Fruit fly (Drosophila melanogaster) whole organism, adult: ENCODE results near the gene CG7059.

Experiments
- CG11617 ChIP-seq: fragments of 200-800 bp; sonication (Bioruptor generic); optimal IDR thresholded peaks from 2 replicates; lab custom pipeline; 2017; ENCODE audit warnings: mild to moderate bottlenecking, missing biosample characterization, missing genetic modification reagents, missing genetic modification characterization
- CG12768 ChIP-seq: fragments of 200-800 bp; sonication (Bioruptor generic); optimal IDR thresholded peaks from 2 replicates; lab custom pipeline; 2017; ENCODE audit warnings: missing biosample characterization, missing genetic modification characterization, mild to moderate bottlenecking, moderate library complexity, missing genetic modification reagents
- CG14711 ChIP-seq: fragments of 200-800 bp; sonication (Bioruptor generic); optimal IDR thresholded peaks from 2 replicates; lab custom pipeline; 2018; ENCODE audit warnings: missing biosample characterization, mild to moderate bottlenecking, missing genetic modification characterization, moderate library complexity
- CG1620 ChIP-seq: fragments of 200-800 bp; sonication (Bioruptor generic); optimal IDR thresholded peaks from 2 replicates; lab custom pipeline; 2016; ENCODE audit warnings: missing biosample characterization, missing genetic modification characterization
- CG33017 ChIP-seq: fragments of 200-800 bp; sonication (Bioruptor generic); optimal IDR thresholded peaks from 2 replicates; lab custom pipeline; 2018; ENCODE audit warnings: missing biosample characterization, mild to moderate bottlenecking, missing genetic modification characterization, moderate library complexity
- CG5204 ChIP-seq: fragments of 200-800 bp; sonication (Bioruptor generic); optimal IDR thresholded peaks from 2 replicates; lab custom pipeline; 2016; ENCODE audit warnings: missing biosample characterization, missing genetic modification characterization
- CG7045 ChIP-seq: fragments of 200-800 bp; sonication (Bioruptor generic); optimal IDR thresholded peaks from 2 replicates; lab custom pipeline; 2017; ENCODE audit warnings: missing biosample characterization, mild to moderate bottlenecking, missing genetic modification characterization
- CG7101 ChIP-seq: fragments of 200-800 bp; sonication (Bioruptor generic); optimal IDR thresholded peaks from 2 replicates; lab custom pipeline; 2018; ENCODE audit warnings: missing biosample characterization, mild to moderate bottlenecking, missing genetic modification characterization, moderate library complexity
- Clk ChIP-seq: fragments of 200-800 bp; sonication (Bioruptor generic); optimal IDR thresholded peaks from 2 replicates; lab custom pipeline; 2017; ENCODE audit warnings: missing biosample characterization, missing genetic modification characterization
- Crg-1 ChIP-seq: fragments of 200-800 bp; sonication (Bioruptor generic); optimal IDR thresholded peaks from 2 replicates; lab custom pipeline; 2016; ENCODE audit warnings: missing biosample characterization, missing genetic modification characterization
- Hr96 ChIP-seq: fragments of 200-800 bp; sonication (Bioruptor generic); optimal IDR thresholded peaks from 2 replicates; lab custom pipeline; 2016; ENCODE audit warnings: missing biosample characterization, missing genetic modification characterization
- Mnt ChIP-seq: fragments of 200-800 bp; sonication (Bioruptor generic); optimal IDR thresholded peaks from 2 replicates; lab custom pipeline; 2016; ENCODE audit warnings: missing biosample characterization, mild to moderate bottlenecking, missing genetic modification characterization
- bab1 ChIP-seq: fragments of 200-800 bp; sonication (Bioruptor generic); optimal IDR thresholded peaks from 3 replicates; lab custom pipeline; 2019; ENCODE audit warnings: missing biosample characterization, mild to moderate bottlenecking, missing genetic modification characterization, moderate library complexity
- cic ChIP-seq: fragments of 200-800 bp; sonication (Bioruptor generic); optimal IDR thresholded peaks from 2 replicates; lab custom pipeline; 2017; ENCODE audit warnings: missing biosample characterization, mild to moderate bottlenecking, missing genetic modification characterization, moderate library complexity
- cnc ChIP-seq, 2 experiments: fragments of >200 bp; optimal IDR thresholded peaks; 2 replicates each; lab custom pipeline; 2017
- kay ChIP-seq: fragments of 200-800 bp; sonication (Bioruptor generic); peaks from one replicate; lab custom pipeline; 2016; ENCODE audit warnings: missing biosample characterization, missing genetic modification characterization, borderline replicate concordance
- ovo ChIP-seq: fragments of 200-800 bp; sonication (Bioruptor generic); optimal IDR thresholded peaks from 2 replicates; lab custom pipeline; 2016; ENCODE audit warnings: missing biosample characterization, missing genetic modification characterization
- pad ChIP-seq: fragments of 200-800 bp; sonication (Bioruptor generic); optimal IDR thresholded peaks from 3 replicates; lab custom pipeline; 2017; ENCODE audit warnings: missing biosample characterization, missing genetic modification characterization, mild to moderate bottlenecking, moderate library complexity, missing genetic modification reagents
- tj ChIP-seq: fragments of 200-800 bp; sonication (Bioruptor generic); optimal IDR thresholded peaks from 3 replicates; lab custom pipeline; 2017; ENCODE audit warnings: missing biosample characterization, mild to moderate bottlenecking, missing genetic modification characterization, moderate library complexity
- toe ChIP-seq: fragments of 200-800 bp; sonication (Bioruptor generic); optimal IDR thresholded peaks from 2 replicates; lab custom pipeline; 2016; ENCODE audit warnings: missing biosample characterization, missing genetic modification characterization

Gene CG7059

dm6 chr3R:22389614-22390013, at the start of gene CG7059, which contains the start of gene CAH8:
CG7059 (plus strand) TSS chr3R:22389780.
CAH8 (minus strand) TSS chr3R:22389714.
- no peak for TF ChIP-seq CG1620 (GFP tag; lab: Kevin White, UChicago)
- no peak for TF ChIP-seq bab1 (GFP tag; lab: Kevin White, UChicago)
- no peak for TF ChIP-seq CG12768 (GFP tag; lab: Kevin White, UChicago)
- TF ChIP-seq CG5204 (GFP tag; lab: Kevin White, UChicago): no peak
- TF ChIP-seq cic (GFP tag; lab: Kevin White, UChicago): no peak

dm6 chr3R:22340207-22340606, 49.4 kb upstream of the CG7059 start, which contains the start of gene CG5388:
CG5388 (minus strand) TSS chr3R:22340307.
- no peak for TF ChIP-seq CG1620 (GFP tag; lab: Kevin White, UChicago)
- no peak for TF ChIP-seq kay (GFP tag; lab: Kevin White, UChicago)
- no peak for TF ChIP-seq cnc (optimal IDR thresholded peaks at IDR 0.05; lab: Kevin White, UChicago)
- TF ChIP-seq CG12768 (GFP tag; lab: Kevin White, UChicago): no peak
- TF ChIP-seq Crg-1 (GFP tag; lab: Kevin White, UChicago): no peak
- TF ChIP-seq pad: no peak
- TF ChIP-seq CG14711 (tag; lab: Kevin White, UChicago): no peak
- no peak for TF ChIP-seq toe (GFP tag; lab: Kevin White, UChicago)
- TF ChIP-seq CG11617 (GFP tag; lab: Kevin White, UChicago): no peak
- no peak for TF ChIP-seq Hr96 (GFP tag; lab: Kevin White, UChicago)
- TF ChIP-seq Clk (GFP tag; lab: Kevin White, UChicago): no peak
- TF ChIP-seq tj (GFP tag; lab: Kevin White, UChicago): no peak
- TF ChIP-seq CG7045 (GFP tag; lab: Kevin White, UChicago): no peak
- no peak for TF ChIP-seq CG5204 (GFP tag; lab: Kevin White, UChicago)
- no peak for TF ChIP-seq ovo (GFP tag; lab: Kevin White, UChicago)

dm6 chr3R:22341652-22342051, 47.9 kb upstream of the CG7059 start:
- TF ChIP-seq Hr96 (GFP tag; lab: Kevin White, UChicago) (no peak), cic (GFP tag; lab: Kevin White, UChicago) (no peak), CG11617 (GFP tag; lab: Kevin White, UChicago) (no peak), CG14711 (tag; lab: Kevin White, UChicago) (no peak), toe (GFP tag; lab: Kevin White, UChicago) (no peak), kay (GFP tag; lab: Kevin White, UChicago) (no peak), CG33017 (no peak), ovo (GFP tag; lab: Kevin White, UChicago) (no peak), Crg-1 (GFP tag; lab: Kevin White, UChicago) (no peak), tj (GFP tag; lab: Kevin White, UChicago) (no peak), CG7101 (tag; lab: Kevin White, UChicago) (no peak), CG1620 (GFP tag; lab: Kevin White, UChicago) (no peak), pad (no peak), CG7045 (GFP tag; lab: Kevin White, UChicago) (no peak)

- TF ChIP-seq CG1620 (GFP tag; lab: Kevin White, UChicago): no peak
These were observed 47.4 kb upstream of the CG7059 start, which contains the start of gene CG5386 for dm6 chr3R:22342151-22342550. CG5386 (minus strand) TSS chr3R:22342251.

- TF ChIP-seq CG11617 (GFP tag; lab: Kevin White, UChicago) (no peak), Clk (GFP tag; lab: Kevin White, UChicago) (no peak), Crg-1 (GFP tag; lab: Kevin White, UChicago) (no peak), CG33017 (no peak), CG7045 (GFP tag; lab: Kevin White, UChicago) (no peak)
These were observed 46.9 kb upstream of the CG7059 start for dm6 chr3R:22342708-22343107.

- TF ChIP-seq Mnt (GFP tag; lab: Kevin White, UChicago) (no peak), CG14711 (tag; lab: Kevin White, UChicago) (no peak), toe (GFP tag; lab: Kevin White, UChicago) (no peak), CG7045 (GFP tag; lab: Kevin White, UChicago) (no peak), CG7101 (tag; lab: Kevin White, UChicago) (no peak), Crg-1 (GFP tag; lab: Kevin White, UChicago) (no peak), cnc (optimal IDR thresholded peaks at IDR 0.05; lab: Kevin White, UChicago) (no peak), CG11617 (GFP tag; lab: Kevin White, UChicago) (no peak), kay (GFP tag; lab: Kevin White, UChicago) (no peak), pad (no peak), CG12768 (GFP tag; lab: Kevin White, UChicago) (no peak), tj (GFP tag; lab: Kevin White, UChicago) (no peak), CG5204 (GFP tag; lab: Kevin White, UChicago) (no peak)
These were observed 38.2 kb upstream of the CG7059 start, which contains the start of gene rdhB for dm6 chr3R:22351396-22351795. rdhB (plus strand) TSS chr3R:22351696.
